Fruit fly (Drosophila melanogaster) S2 (cell line): ENCODE results near the gene pim.

ENCODE experiments used
- CG8478 ChIP-seq: fragments of >200 bp; optimal IDR thresholded peaks from 2 replicates; lab custom pipeline; 2018
- CTCF ChIP-seq, 2 experiments: fragments of >200 bp; optimal IDR thresholded peaks; 2 replicates each; lab custom pipeline; 2018

dm6 chr2L:10396488-10396824 is 33.7 kb downstream of the pim start, which contains the start of gene Cnot4:
- TF ChIP-seq CTCF (optimal IDR thresholded peaks at IDR 0.05; lab: Kevin White, UChicago) (no peak), CG8478 (no peak)
